Worm (Caenorhabditis elegans) whole organism, L4 larva: ENCODE data around the gene C01G5.5.

ENCODE experiments used
- F37D6.2 ChIP-seq: sonication (generic microtip); optimal IDR thresholded peaks from 2 replicates; lab custom pipeline; 2016; ENCODE audit warnings: mild to moderate bottlenecking, missing genetic modification characterization, missing compliant biosample characterization
- T26A8.4 ChIP-seq: fragments of 200-800 bp; sonication (Bioruptor generic); IDR thresholded peaks from 2 replicates; pipeline ENCODE4 v1.3.6; 2022; ENCODE audit warnings: missing genetic modification characterization, missing compliant biosample characterization
- ama-1 ChIP-seq: fragments of 150-350 bp; optimal IDR thresholded peaks from 2 replicates; lab custom pipeline; 2014; ENCODE audit warnings: inconsistent platforms, mixed read lengths
- ceh-82 ChIP-seq: sonication (generic microtip); optimal IDR thresholded peaks from 2 replicates; lab custom pipeline; 2017; ENCODE audit warnings: missing biosample characterization, missing genetic modification characterization
- dpl-1 ChIP-seq: fragments of 150-350 bp; optimal IDR thresholded peaks from 2 replicates; lab custom pipeline; 2014; ENCODE audit warnings: missing biosample characterization, missing genetic modification reagents, missing genetic modification characterization
- dve-1 ChIP-seq: sonication (generic microtip); optimal IDR thresholded peaks from 2 replicates; lab custom pipeline; 2017; ENCODE audit warnings: antibody characterized with exemption, mild to moderate bottlenecking, missing genetic modification characterization, missing compliant biosample characterization; ENCODE audit not compliant: insufficient read depth
- fkh-10 ChIP-seq: fragments of 150-350 bp; optimal IDR thresholded peaks from 2 replicates; lab custom pipeline; 2014; ENCODE audit warnings: missing biosample characterization, missing genetic modification reagents, missing genetic modification characterization
- hif-1 ChIP-seq, 2 experiments: sonication (generic microtip); optimal IDR thresholded peaks; 2 replicates each; lab custom pipeline; 2016 to 2017; ENCODE audit warnings: missing compliant biosample characterization in 2 of 2, missing genetic modification characterization in 2 of 2, missing genetic modification reagents in 2 of 2, missing genotype in 2 of 2, mild to moderate bottlenecking in 1 of 2
- hlh-30 ChIP-seq: sonication (generic microtip); optimal IDR thresholded peaks from 2 replicates; lab custom pipeline; 2017; ENCODE audit warnings: antibody characterized with exemption, mild to moderate bottlenecking, missing genetic modification characterization, missing compliant biosample characterization; ENCODE audit not compliant: insufficient read depth
- hmg-1.1 ChIP-seq: fragments of 200-800 bp; sonication (Bioruptor generic); IDR thresholded peaks from 2 replicates; pipeline ENCODE4 v1.3.6; 2022; ENCODE audit warnings: missing genetic modification reagents, missing genetic modification characterization, missing compliant biosample characterization
- jun-1 ChIP-seq: fragments of 150-350 bp; optimal IDR thresholded peaks from 2 replicates; lab custom pipeline; 2014; ENCODE audit warnings: missing biosample characterization, missing genetic modification reagents, missing genetic modification characterization
- lin-38 ChIP-seq: fragments of 200-800 bp; sonication (Bioruptor generic); IDR thresholded peaks from 2 replicates; pipeline ENCODE4 v1.3.6; 2022; ENCODE audit warnings: missing genetic modification reagents, missing genetic modification characterization, missing compliant biosample characterization
- lsy-2 ChIP-seq, 2 experiments: fragments of 150-350 bp in 1 of 2; sonication (generic microtip) in 1 of 2; optimal IDR thresholded peaks; 2 replicates each; lab custom pipeline; 2014 to 2017; ENCODE audit warnings: missing biosample characterization in 2 of 2, missing genetic modification characterization in 2 of 2
- madf-9 ChIP-seq: fragments of 200-800 bp; sonication (Bioruptor generic); conservative IDR thresholded peaks from 2 replicates; pipeline ENCODE4 v1.3.6; 2022; ENCODE audit warnings: missing genetic modification reagents, missing genetic modification characterization, missing compliant biosample characterization
- mep-1 ChIP-seq: fragments of 150-350 bp; sonication (generic microtip); optimal IDR thresholded peaks from 3 replicates; lab custom pipeline; 2014; ENCODE audit warnings: missing biosample characterization, missing genetic modification characterization
- mes-2 ChIP-seq: sonication (generic microtip); optimal IDR thresholded peaks from 2 replicates; lab custom pipeline; 2016; ENCODE audit warnings: missing genotype, mild to moderate bottlenecking, missing genetic modification characterization, missing compliant biosample characterization; ENCODE audit not compliant: poor library complexity, severe bottlenecking
- mxl-2 ChIP-seq: fragments of 200-800 bp; sonication (Bioruptor generic); conservative IDR thresholded peaks from 2 replicates; pipeline ENCODE4 v1.3.6; 2022; ENCODE audit warnings: missing genetic modification reagents, missing genetic modification characterization, missing compliant biosample characterization
- nhr-111 ChIP-seq: fragments of 200-800 bp; sonication (Bioruptor generic); optimal IDR thresholded peaks from 2 replicates; lab custom pipeline; 2018; ENCODE audit warnings: mild to moderate bottlenecking, missing genetic modification characterization, missing compliant biosample characterization
- nhr-28 ChIP-seq: fragments of 150-350 bp; optimal IDR thresholded peaks from 2 replicates; lab custom pipeline; 2014; ENCODE audit warnings: missing biosample characterization, missing genetic modification characterization
- nhr-42 ChIP-seq: fragments of 200-800 bp; sonication (Bioruptor generic); IDR thresholded peaks from 2 replicates; pipeline ENCODE4 v1.3.6; 2022; ENCODE audit warnings: missing genetic modification characterization, missing compliant biosample characterization
- nhr-6 ChIP-seq: fragments of 150-350 bp; optimal IDR thresholded peaks from 2 replicates; lab custom pipeline; 2014; ENCODE audit warnings: missing biosample characterization, missing genetic modification characterization
- nhr-76 ChIP-seq: fragments of 150-350 bp; optimal IDR thresholded peaks from 2 replicates; lab custom pipeline; 2014; ENCODE audit warnings: missing biosample characterization, missing genetic modification characterization
- saeg-2 ChIP-seq: fragments of 200-800 bp; sonication (Bioruptor generic); IDR thresholded peaks from 2 replicates; pipeline ENCODE4 v1.3.6; 2022; ENCODE audit warnings: missing genetic modification reagents, missing genetic modification characterization, missing compliant biosample characterization
- set-16 ChIP-seq: fragments of 200-800 bp; sonication (Bioruptor generic); IDR thresholded peaks from 2 replicates; pipeline ENCODE4 v1.3.6; 2022; ENCODE audit warnings: missing genetic modification reagents, missing genetic modification characterization, missing compliant biosample characterization
- skn-1 ChIP-seq: fragments of 150-350 bp; optimal IDR thresholded peaks from 2 replicates; lab custom pipeline; 2014; ENCODE audit warnings: missing biosample characterization, missing genetic modification characterization
- snpc-1.2 ChIP-seq: fragments of 200-800 bp; sonication (Bioruptor generic); IDR thresholded peaks from 2 replicates; pipeline ENCODE4 v1.3.6; 2022; ENCODE audit warnings: missing genetic modification reagents, missing genetic modification characterization, missing compliant biosample characterization
- snpc-4 ChIP-seq: fragments of 150-350 bp; optimal IDR thresholded peaks from 2 replicates; lab custom pipeline; 2014; ENCODE audit warnings: missing biosample characterization, missing genetic modification characterization
- unc-62 ChIP-seq, 3 experiments: fragments of 150-350 bp in 1 of 3; sonication (generic microtip); optimal IDR thresholded peaks in 2 of 3; peaks in 1 of 3; 1 replicate in 1 of 3; 2 replicates in 2 of 3; lab custom pipeline; 2014 to 2017; ENCODE audit warnings: missing biosample characterization in 3 of 3, missing genetic modification characterization in 3 of 3, missing genetic modification reagents in 3 of 3, missing genotype in 1 of 3

Gene C01G5.5

ce11 chrIV:6535908-6536307, 11.5 kb downstream of the C01G5.5 start, which contains the start of gene C01G5.3:
Gene C01G5.3, plus strand, starts transcription at chrIV:6536208.
- TF ChIP-seq mes-2 (tag; lab: Kevin White, UChicago) (no peak), hif-1 (tag; optimal IDR thresholded peaks at IDR 0.05; lab: Kevin White, UChicago) (no peak), snpc-1.2 (GFP tag; lab: Robert Waterston, UW) (no peak), T26A8.4 (GFP tag; lab: Robert Waterston, UW) (no peak), nhr-76 (tag; lab: Kevin White, UChicago) (no peak), nhr-111 (GFP tag; lab: Kevin White, UChicago) (no peak), mep-1 (no peak), saeg-2 (GFP tag; lab: Robert Waterston, UW) (no peak), mxl-2 (GFP tag; lab: Robert Waterston, UW) (no peak), jun-1 (tag; lab: Kevin White, UChicago) (no peak)
- TF ChIP-seq, all 104 proteins: peak for 0

DNA sequence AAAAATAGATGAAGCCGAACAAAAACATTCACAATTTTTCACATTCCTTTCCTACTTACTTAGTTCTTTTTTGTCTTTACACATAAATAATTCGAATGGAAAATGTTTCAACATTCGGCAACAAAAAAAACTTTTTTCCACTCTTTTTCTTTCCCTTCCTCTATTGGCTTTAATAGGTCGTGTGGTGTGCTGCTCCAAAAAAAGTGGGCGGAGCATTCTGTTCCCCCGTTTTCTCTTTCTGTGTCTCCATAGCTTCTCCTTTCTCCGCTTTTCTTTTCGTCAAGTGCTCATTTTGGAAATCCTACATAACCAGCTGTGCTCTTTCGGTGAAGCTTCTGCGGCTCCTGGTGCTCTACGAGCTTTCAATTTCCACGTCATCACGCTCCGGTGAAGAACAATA, 17.0 kb downstream of the C01G5.5 start, which contains the start of gene C01G5.25:
C01G5.25 (plus strand) TSS at position 250 of the 400 bp plus-strand sequence.
- TF ChIP-seq fkh-10 (GFP tag; lab: Kevin White, UChicago) (peak; percentile 38), ama-1 (lab: Kevin White, UChicago) (no peak)

DNA sequence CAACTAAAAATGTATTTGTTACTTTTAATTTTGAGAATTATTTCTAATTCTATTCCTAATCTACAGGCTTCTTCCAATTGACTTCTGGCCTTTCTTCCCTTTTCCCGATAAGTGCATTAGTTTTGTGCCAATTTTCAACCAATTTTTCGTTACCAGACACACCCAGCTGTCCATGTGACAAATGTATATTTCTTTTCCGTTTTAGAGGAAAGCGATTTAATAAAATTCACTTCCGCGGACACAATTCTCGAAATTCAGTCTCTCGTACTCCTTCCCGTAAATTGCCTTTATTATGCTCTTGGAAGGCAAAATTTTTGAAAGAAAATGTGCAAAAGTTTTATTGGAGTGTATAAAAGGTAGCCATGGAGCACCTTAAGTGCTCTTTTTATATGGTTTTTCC, 18.6 kb downstream of the C01G5.5 start:
- peak in 1 of 2 experiments; percentile 23 for TF ChIP-seq lsy-2 (tag; optimal IDR thresholded peaks at IDR 0.05; lab: Kevin White, UChicago)
- TF ChIP-seq skn-1, result no peak

DNA sequence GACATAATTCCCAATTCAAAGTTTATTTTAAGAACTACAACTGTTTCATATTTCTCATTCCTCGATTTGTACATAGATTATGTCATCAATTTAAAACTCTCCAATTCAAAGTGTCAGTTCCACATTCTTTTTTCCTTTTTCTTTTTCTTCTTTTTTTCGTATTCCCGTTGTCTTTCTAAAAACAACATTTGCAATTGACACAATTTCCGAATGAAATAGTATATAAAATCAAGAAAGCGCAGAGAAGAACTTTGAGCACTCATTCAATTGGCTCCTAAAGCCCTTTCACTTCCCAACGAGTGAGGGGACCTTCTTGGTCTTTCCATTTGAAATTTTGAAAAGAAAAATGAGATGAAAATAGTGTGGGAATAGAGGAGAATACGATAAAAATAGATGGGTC, 23.0 kb downstream of the C01G5.5 start:
- TF ChIP-seq nhr-28 (tag; lab: Kevin White, UChicago) (no peak), fkh-10 (GFP tag; lab: Kevin White, UChicago) (peak; percentile 25)
- TF ChIP-seq, all 104 proteins: peak for 1

- no peak for TF ChIP-seq ceh-82
- peak; percentile 57; the same call in 1 of the 2 replicates for TF ChIP-seq snpc-1.2 (GFP tag; lab: Robert Waterston, UW)
- TF ChIP-seq nhr-42 (GFP tag; lab: Robert Waterston, UW), result 0 out of 2 replicates have a peak, but pooled peaks have one; percentile 30
- no peak for TF ChIP-seq snpc-4
- no peak for TF ChIP-seq madf-9 (GFP tag; lab: Robert Waterston, UW)
- peak in 1 of 2 experiments; percentile 79 for TF ChIP-seq unc-62 (GFP tag; optimal IDR thresholded peaks at IDR 0.05 in 1 of 2; lab: Kevin White, UChicago)
- TF ChIP-seq unc-62 (tag; optimal IDR thresholded peaks at IDR 0.05; lab: Kevin White, UChicago), result no peak
- peak in 1 of 2 experiments; percentile 70 for TF ChIP-seq lsy-2 (tag; optimal IDR thresholded peaks at IDR 0.05; lab: Kevin White, UChicago)
- peak; percentile 28 for TF ChIP-seq mep-1
- no peak for TF ChIP-seq mes-2 (tag; lab: Kevin White, UChicago)
- peak; percentile 53 for TF ChIP-seq nhr-6 (tag; lab: Kevin White, UChicago)
- peak; percentile 94 for TF ChIP-seq dpl-1 (GFP tag; lab: Kevin White, UChicago)
- TF ChIP-seq mxl-2 (GFP tag; lab: Robert Waterston, UW), result no peak
- peak; percentile 2 for TF ChIP-seq F37D6.2 (tag; lab: Kevin White, UChicago)
- peak; percentile 19 for TF ChIP-seq hlh-30 (tag; lab: Kevin White, UChicago)
- TF ChIP-seq hmg-1.1 (GFP tag; lab: Robert Waterston, UW), result peak; percentile 51
- peak; percentile 60 for TF ChIP-seq dve-1 (tag; lab: Kevin White, UChicago)
- peak; percentile 91 for TF ChIP-seq lin-38 (GFP tag; lab: Robert Waterston, UW)
These were observed 24.2 kb downstream of the C01G5.5 start, which contains the start of gene fan-1 for ce11 chrIV:6548609-6549008. Gene fan-1, plus strand, starts transcription at chrIV:6548686.

ce11 chrIV:6551359-6552031, 27.1 kb downstream of the C01G5.5 start:
- TF ChIP-seq snpc-1.2 (GFP tag; lab: Robert Waterston, UW) (peak; percentile 59; the same call in 1 of the 2 replicates), set-16 (GFP tag; lab: Robert Waterston, UW) (peak; percentile 11; the same call in 1 of the 2 replicates)
